Fruit fly (Drosophila melanogaster) whole organism, embryonic: ENCODE data around the gene CG2129.

Experiments used
- CG1024 ChIP-seq: fragments of 200-800 bp; sonication (Bioruptor generic); IDR thresholded peaks from 2 replicates; pipeline ENCODE4 v1.3.6; 2022; ENCODE audit warnings: missing biosample characterization, missing genetic modification characterization
- CG10462 ChIP-seq: fragments of 200-800 bp; sonication (Bioruptor generic); optimal IDR thresholded peaks from 2 replicates; lab custom pipeline; 2016; ENCODE audit warnings: missing biosample characterization, missing genetic modification characterization
- CG11093 ChIP-seq: fragments of 200-800 bp; sonication (Bioruptor generic); IDR thresholded peaks from 3 replicates; pipeline ENCODE4 v1.3.6; 2022; ENCODE audit warnings: missing biosample characterization, missing genetic modification characterization
- CG11695 ChIP-seq: fragments of 200-800 bp; sonication (Bioruptor generic); IDR thresholded peaks from 3 replicates; pipeline ENCODE4 v1.3.6; 2022; ENCODE audit warnings: missing biosample characterization, missing genetic modification characterization
- CG11696 ChIP-seq: fragments of 200-800 bp; sonication (Bioruptor generic); IDR thresholded peaks from 2 replicates; pipeline ENCODE4 v1.3.6; 2022; ENCODE audit warnings: missing biosample characterization, missing genetic modification characterization
- CG12104 ChIP-seq: fragments of 200-800 bp; sonication (Bioruptor generic); optimal IDR thresholded peaks from 3 replicates; lab custom pipeline; 2016; ENCODE audit warnings: missing biosample characterization, missing genetic modification characterization
- CG12236 ChIP-seq: fragments of 200-800 bp; sonication (Bioruptor generic); optimal IDR thresholded peaks from 2 replicates; lab custom pipeline; 2016; ENCODE audit warnings: missing biosample characterization, missing genetic modification characterization
- CG12942 ChIP-seq: fragments of 200-800 bp; sonication (Bioruptor generic); optimal IDR thresholded peaks from 3 replicates; lab custom pipeline; 2016; ENCODE audit warnings: missing biosample characterization, missing genetic modification characterization
- CG14667 ChIP-seq: fragments of 200-800 bp; sonication (Bioruptor generic); IDR thresholded peaks from 2 replicates; pipeline ENCODE4 v1.3.6; 2022; ENCODE audit warnings: missing biosample characterization, missing genetic modification characterization
- CG14860 ChIP-seq: fragments of 200-800 bp; sonication (Bioruptor generic); IDR thresholded peaks from 3 replicates; pipeline ENCODE4 v1.3.6; 2022; ENCODE audit warnings: missing biosample characterization, missing genetic modification characterization; ENCODE audit not compliant: partially characterized antibody
- CG15269 ChIP-seq: fragments of 200-800 bp; sonication (Bioruptor generic); optimal IDR thresholded peaks from 2 replicates; lab custom pipeline; 2018; ENCODE audit warnings: missing biosample characterization, mild to moderate bottlenecking, missing genetic modification characterization, moderate library complexity
- CG17361 ChIP-seq: fragments of 200-800 bp; sonication (Bioruptor generic); IDR thresholded peaks from 3 replicates; pipeline ENCODE4 v1.3.6; 2022; ENCODE audit warnings: missing biosample characterization, missing genetic modification characterization
- CG18011 ChIP-seq: fragments of 200-800 bp; sonication (Bioruptor generic); optimal IDR thresholded peaks from 2 replicates; lab custom pipeline; 2017; ENCODE audit warnings: missing biosample characterization, missing genetic modification characterization, mild to moderate bottlenecking, moderate library complexity, missing genotype
- CG34422 ChIP-seq: fragments of 200-800 bp; sonication (Bioruptor generic); IDR thresholded peaks from 3 replicates; pipeline ENCODE4 v1.3.6; 2022; ENCODE audit warnings: missing biosample characterization, missing genetic modification characterization
- CG4404 ChIP-seq: fragments of 200-800 bp; sonication (Bioruptor generic); IDR thresholded peaks from 2 replicates; pipeline ENCODE4 v1.3.6; 2022; ENCODE audit warnings: missing biosample characterization, missing genetic modification characterization
- CG4730 ChIP-seq: fragments of 200-800 bp; sonication (Bioruptor generic); IDR thresholded peaks from 2 replicates; pipeline ENCODE4 v1.3.6; 2022; ENCODE audit warnings: missing biosample characterization, missing genetic modification characterization
- CG5953 ChIP-seq: fragments of 200-800 bp; sonication (Bioruptor generic); IDR thresholded peaks from 2 replicates; pipeline ENCODE4 v1.3.6; 2022; ENCODE audit warnings: missing biosample characterization, missing genetic modification characterization
- CG7372 ChIP-seq: fragments of 200-800 bp; sonication (Bioruptor generic); IDR thresholded peaks from 2 replicates; pipeline ENCODE4 v1.3.6; 2022; ENCODE audit warnings: missing biosample characterization, missing genetic modification characterization
- CG8089 ChIP-seq: fragments of 200-800 bp; sonication (Bioruptor generic); optimal IDR thresholded peaks from 3 replicates; lab custom pipeline; 2016; ENCODE audit warnings: missing biosample characterization, missing genetic modification characterization
- E2f1 ChIP-seq: fragments of 200-800 bp; sonication (Bioruptor generic); IDR thresholded peaks from 2 replicates; pipeline ENCODE4 v1.3.6; 2022; ENCODE audit warnings: missing biosample characterization, missing genetic modification characterization
- Eip74EF ChIP-seq, 2 experiments: fragments of 200-800 bp in 1 of 2; fragments of >200 bp in 1 of 2; sonication (Bioruptor generic) in 1 of 2; optimal IDR thresholded peaks; 2 replicates each; lab custom pipeline; 2017 to 2019; ENCODE audit warnings: missing biosample characterization in 2 of 2, missing genetic modification characterization in 2 of 2, mild to moderate bottlenecking in 1 of 2, moderate library complexity in 1 of 2
- Fer3 ChIP-seq: fragments of 200-800 bp; sonication (Bioruptor generic); optimal IDR thresholded peaks from 2 replicates; lab custom pipeline; 2018; ENCODE audit warnings: missing biosample characterization, mild to moderate bottlenecking, missing genetic modification characterization, moderate library complexity
- Jarid2 ChIP-seq: fragments of 200-800 bp; sonication (Bioruptor generic); optimal IDR thresholded peaks from 3 replicates; lab custom pipeline; 2017; ENCODE audit warnings: mild to moderate bottlenecking, missing biosample characterization, missing genetic modification reagents, missing genetic modification characterization
- MESR4 ChIP-seq: fragments of 200-800 bp; sonication (Bioruptor generic); optimal IDR thresholded peaks from 2 replicates; lab custom pipeline; 2018; ENCODE audit warnings: missing biosample characterization, mild to moderate bottlenecking, missing genetic modification characterization, moderate library complexity
- Nf-YB ChIP-seq: fragments of 200-800 bp; sonication (Bioruptor generic); optimal IDR thresholded peaks from 3 replicates; lab custom pipeline; 2019; ENCODE audit warnings: missing biosample characterization, mild to moderate bottlenecking, missing genetic modification characterization, moderate library complexity
- ab ChIP-seq: fragments of 200-800 bp; sonication (Bioruptor generic); optimal IDR thresholded peaks from 2 replicates; lab custom pipeline; 2016; ENCODE audit warnings: missing biosample characterization, missing genetic modification characterization
- aop ChIP-seq: fragments of 200-800 bp; sonication (Bioruptor generic); IDR thresholded peaks from 2 replicates; pipeline ENCODE4 v1.3.6; 2022; ENCODE audit warnings: missing biosample characterization, missing genetic modification characterization
- cato ChIP-seq: fragments of 200-800 bp; sonication (Bioruptor generic); optimal IDR thresholded peaks from 2 replicates; lab custom pipeline; 2016; ENCODE audit warnings: missing biosample characterization, missing genetic modification characterization, borderline replicate concordance
- cg ChIP-seq: fragments of 200-800 bp; sonication (Bioruptor generic); optimal IDR thresholded peaks from 3 replicates; lab custom pipeline; 2019; ENCODE audit warnings: missing biosample characterization, mild to moderate bottlenecking, missing genetic modification characterization, moderate library complexity
- chm ChIP-seq: fragments of 200-800 bp; sonication (Bioruptor generic); IDR thresholded peaks from 2 replicates; pipeline ENCODE4 v1.3.6; 2022; ENCODE audit warnings: missing biosample characterization, missing genetic modification characterization
- crc ChIP-seq: fragments of 200-800 bp; sonication (Bioruptor generic); optimal IDR thresholded peaks from 2 replicates; lab custom pipeline; 2016; ENCODE audit warnings: missing biosample characterization, missing genetic modification characterization
- dmrt99B ChIP-seq: fragments of 200-800 bp; sonication (Bioruptor generic); optimal IDR thresholded peaks from 2 replicates; lab custom pipeline; 2018; ENCODE audit warnings: missing biosample characterization, mild to moderate bottlenecking, missing genetic modification characterization, moderate library complexity
- esg ChIP-seq: fragments of 200-800 bp; sonication (Bioruptor generic); conservative IDR thresholded peaks from 2 replicates; pipeline ENCODE4 v1.3.6; 2022; ENCODE audit warnings: missing biosample characterization, missing genetic modification characterization
- ewg ChIP-seq: fragments of 200-800 bp; sonication (Bioruptor generic); optimal IDR thresholded peaks from 3 replicates; lab custom pipeline; 2017; ENCODE audit warnings: mild to moderate bottlenecking, missing biosample characterization, missing genetic modification reagents, missing genetic modification characterization
- fd96Cb ChIP-seq: fragments of 200-800 bp; sonication (Bioruptor generic); optimal IDR thresholded peaks from 2 replicates; lab custom pipeline; 2018; ENCODE audit warnings: missing biosample characterization, mild to moderate bottlenecking, missing genetic modification characterization, moderate library complexity
- gfzf ChIP-seq: fragments of 200-800 bp; sonication (Bioruptor generic); optimal IDR thresholded peaks from 2 replicates; lab custom pipeline; 2016; ENCODE audit warnings: missing biosample characterization, mild to moderate bottlenecking, missing genetic modification characterization, moderate library complexity
- gsb-n ChIP-seq: fragments of 200-800 bp; sonication (Bioruptor generic); optimal IDR thresholded peaks from 3 replicates; lab custom pipeline; 2018; ENCODE audit warnings: missing biosample characterization, mild to moderate bottlenecking, missing genetic modification characterization
- hb ChIP-seq: fragments of 200-800 bp; sonication (Bioruptor generic); IDR thresholded peaks from 3 replicates; pipeline ENCODE4 v1.3.6; 2022; ENCODE audit warnings: missing biosample characterization, missing genetic modification characterization; ENCODE audit not compliant: partially characterized antibody
- jing ChIP-seq: fragments of 200-800 bp; sonication (Bioruptor generic); optimal IDR thresholded peaks from 2 replicates; lab custom pipeline; 2018; ENCODE audit warnings: missing biosample characterization, mild to moderate bottlenecking, missing genetic modification characterization
- p53 ChIP-seq: fragments of 200-800 bp; sonication (Bioruptor generic); optimal IDR thresholded peaks from 2 replicates; lab custom pipeline; 2016; ENCODE audit warnings: missing biosample characterization, missing genetic modification characterization
- peb ChIP-seq: fragments of 200-800 bp; sonication (Bioruptor generic); IDR thresholded peaks from 2 replicates; pipeline ENCODE4 v1.3.6; 2022; ENCODE audit warnings: missing biosample characterization, missing genetic modification characterization
- phol ChIP-seq: fragments of 200-800 bp; sonication (Bioruptor generic); optimal IDR thresholded peaks from 3 replicates; lab custom pipeline; 2018; ENCODE audit warnings: missing biosample characterization, mild to moderate bottlenecking, missing genetic modification characterization, moderate library complexity
- schlank ChIP-seq: fragments of 200-800 bp; sonication (Bioruptor generic); optimal IDR thresholded peaks from 2 replicates; lab custom pipeline; 2018; ENCODE audit warnings: missing biosample characterization, mild to moderate bottlenecking, missing genetic modification characterization
- sens ChIP-seq: fragments of 200-800 bp; sonication (Bioruptor generic); peaks from one replicate; lab custom pipeline; 2016; ENCODE audit warnings: missing biosample characterization, missing genetic modification characterization
- slou ChIP-seq: fragments of 200-800 bp; sonication (Bioruptor generic); optimal IDR thresholded peaks from 3 replicates; lab custom pipeline; 2016; ENCODE audit warnings: missing biosample characterization, missing genetic modification characterization
- tap ChIP-seq: fragments of 200-800 bp; optimal IDR thresholded peaks from 3 replicates; lab custom pipeline; 2019; ENCODE audit warnings: missing biosample characterization, mild to moderate bottlenecking, missing genetic modification characterization, moderate library complexity
- wor ChIP-seq: fragments of 200-800 bp; sonication (Bioruptor generic); IDR thresholded peaks from 2 replicates; pipeline ENCODE4 v1.3.6; 2022; ENCODE audit warnings: missing biosample characterization, missing genetic modification characterization
- z ChIP-seq: fragments of 200-800 bp; sonication (Bioruptor generic); IDR thresholded peaks from 3 replicates; pipeline ENCODE4 v1.3.6; 2022; ENCODE audit warnings: missing biosample characterization, missing genetic modification characterization
- zen ChIP-seq: fragments of 200-800 bp; sonication (Bioruptor generic); optimal IDR thresholded peaks from 3 replicates; lab custom pipeline; 2018; ENCODE audit warnings: missing biosample characterization, mild to moderate bottlenecking, missing genetic modification characterization, moderate library complexity
- zfh1 ChIP-seq: fragments of 200-800 bp; sonication (Bioruptor generic); IDR thresholded peaks from 3 replicates; pipeline ENCODE4 v1.3.6; 2022; ENCODE audit warnings: missing biosample characterization, missing genetic modification characterization

The CG2129 gene

DNA sequence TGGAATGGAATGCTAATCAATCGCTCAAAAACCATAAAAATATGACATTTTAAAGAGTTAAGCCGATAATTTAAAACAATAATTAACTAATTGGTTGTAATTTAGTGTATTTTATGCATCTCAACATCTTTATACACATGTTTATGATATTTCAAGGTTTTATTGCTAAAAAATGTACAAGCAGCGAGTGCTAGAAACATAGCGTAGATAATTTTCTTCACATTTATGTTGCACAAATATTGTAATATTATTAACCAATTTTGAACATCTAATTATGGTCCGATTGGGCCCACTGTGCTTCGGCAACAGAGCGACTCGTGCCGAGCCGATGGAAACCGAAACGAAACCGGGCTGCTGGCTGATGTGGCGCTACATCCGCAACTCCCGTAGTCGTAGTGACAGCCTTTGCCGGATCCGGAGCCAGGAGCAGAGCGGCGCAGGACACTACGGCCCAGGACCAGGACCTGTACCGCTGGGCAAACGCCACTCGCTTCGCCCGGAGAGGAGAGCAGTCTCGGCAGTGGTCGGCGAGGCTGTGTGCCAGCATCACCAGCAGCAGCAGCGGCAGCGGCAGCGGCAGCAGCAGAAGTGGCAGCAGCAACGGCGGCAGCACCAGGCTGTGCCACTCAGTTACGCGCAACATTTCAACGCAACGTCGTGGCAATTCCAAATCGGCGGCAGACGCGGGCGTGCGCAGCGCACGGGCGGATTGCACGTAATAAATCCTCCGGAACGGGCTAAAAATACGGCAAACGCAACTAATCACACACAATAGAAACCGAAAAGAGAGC is 32.7 kb downstream of the CG2129 start, which contains the start of gene sdt (continued):
- TF ChIP-seq CG12236 (no peak), sens (GFP tag; lab: Kevin White, UChicago) (peak; percentile 70), jing (GFP tag; lab: Kevin White, UChicago) (no peak), zfh1 (GFP tag; lab: Robert Waterston, UW) (no peak), CG4730 (GFP tag; lab: Robert Waterston, UW) (no peak), Eip74EF (GFP tag; optimal IDR thresholded peaks at IDR 0.05; lab: Kevin White, UChicago) (peak in 1 of 2 experiments; percentile 40), CG4404 (no peak), CG34422 (no peak), wor (GFP tag; lab: Robert Waterston, UW) (no peak), CG5953 (GFP tag; lab: Robert Waterston, UW) (no peak), schlank (tag; lab: Kevin White, UChicago) (no peak), CG17361 (peak; percentile 59; the same call in 1 of the 3 replicates), CG10462 (GFP tag; lab: Kevin White, UChicago) (no peak), cato (GFP tag; lab: Kevin White, UChicago) (no peak), aop (GFP tag; lab: Robert Waterston, UW) (no peak), CG11093 (GFP tag; lab: Robert Waterston, UW) (no peak), E2f1 (GFP tag; lab: Robert Waterston, UW) (no peak), CG14860 (GFP tag; lab: Robert Waterston, UW) (no peak), z (no peak), CG11696 (no peak), tap (tag; lab: Kevin White, UChicago) (no peak), CG12104 (GFP tag; lab: Kevin White, UChicago) (no peak), crc (GFP tag; lab: Kevin White, UChicago) (no peak), ewg (GFP tag; lab: Kevin White, UChicago) (peak; percentile 45), esg (GFP tag; lab: Robert Waterston, UW) (0 out of 2 replicates have a peak, but pooled peaks have one; percentile 18), CG11695 (GFP tag; lab: Robert Waterston, UW) (no peak), chm (peak; percentile 46; the same call in 1 of the 2 replicates), Fer3 (tag; lab: Kevin White, UChicago) (no peak), hb (no peak), CG14667 (GFP tag; lab: Robert Waterston, UW) (no peak), cg (no peak), peb (GFP tag; lab: Robert Waterston, UW) (no peak), ab (GFP tag; lab: Kevin White, UChicago) (no peak), CG7372 (GFP tag; lab: Robert Waterston, UW) (no peak), Jarid2 (GFP tag; lab: Kevin White, UChicago) (no peak), phol (tag; lab: Kevin White, UChicago) (peak; percentile 17), CG18011 (no peak), CG12942 (GFP tag; lab: Kevin White, UChicago) (no peak), MESR4 (GFP tag; lab: Kevin White, UChicago) (no peak), CG1024 (GFP tag; lab: Robert Waterston, UW) (no peak), Nf-YB (GFP tag; lab: Kevin White, UChicago) (no peak), slou (GFP tag; lab: Kevin White, UChicago) (peak; percentile 44), gfzf (GFP tag; lab: Kevin White, UChicago) (no peak), p53 (GFP tag; lab: Kevin White, UChicago) (no peak), dmrt99B (no peak), CG8089 (GFP tag; lab: Kevin White, UChicago) (no peak), fd96Cb (tag; lab: Kevin White, UChicago) (peak; percentile 11), zen (no peak), gsb-n (tag; lab: Kevin White, UChicago) (no peak), CG15269 (tag; lab: Kevin White, UChicago) (no peak)
